Worm (Caenorhabditis elegans) whole organism, young adult: ENCODE results near the gene srm-4.

Source experiments
- B0336.3 ChIP-seq: fragments of 200-800 bp; sonication (Bioruptor generic); IDR thresholded peaks from 2 replicates; pipeline ENCODE4 v1.3.6; 2022; ENCODE audit warnings: missing genetic modification characterization, missing compliant biosample characterization
- D2030.7 ChIP-seq: fragments of 200-800 bp; sonication (Bioruptor generic); IDR thresholded peaks from 2 replicates; pipeline ENCODE4 v1.3.6; 2022; ENCODE audit warnings: missing genetic modification reagents, missing genetic modification characterization, missing compliant biosample characterization
- F57A8.1 ChIP-seq: fragments of 200-800 bp; sonication (Bioruptor generic); optimal IDR thresholded peaks from 2 replicates; lab custom pipeline; 2018; ENCODE audit warnings: mild to moderate bottlenecking, missing genetic modification characterization, moderate library complexity, missing compliant biosample characterization
- T26A5.8 ChIP-seq: sonication (generic microtip); optimal IDR thresholded peaks from 2 replicates; lab custom pipeline; 2016; ENCODE audit warnings: missing genetic modification characterization, missing compliant biosample characterization
- Y56A3A.18 ChIP-seq: fragments of 200-800 bp; sonication (Bioruptor generic); IDR thresholded peaks from 2 replicates; pipeline ENCODE4 v1.3.6; 2022; ENCODE audit warnings: missing genetic modification reagents, missing genetic modification characterization, missing compliant biosample characterization
- Y67H2A.10 ChIP-seq: fragments of 200-800 bp; sonication (Bioruptor generic); conservative IDR thresholded peaks from 2 replicates; pipeline ENCODE4 v1.3.6; 2022; ENCODE audit warnings: missing genetic modification reagents, missing genetic modification characterization, missing compliant biosample characterization
- Y79H2A.3 ChIP-seq: fragments of 200-800 bp; sonication (Bioruptor generic); conservative IDR thresholded peaks from 2 replicates; pipeline ENCODE4 v1.3.6; 2022; ENCODE audit warnings: missing genetic modification reagents, missing genetic modification characterization, missing compliant biosample characterization
- athp-1 ChIP-seq: sonication (generic microtip); optimal IDR thresholded peaks from 2 replicates; lab custom pipeline; 2017; ENCODE audit warnings: mild to moderate bottlenecking, missing genetic modification characterization, missing compliant biosample characterization
- attf-5 ChIP-seq: fragments of 200-800 bp; sonication (Bioruptor generic); optimal IDR thresholded peaks from 2 replicates; lab custom pipeline; 2018; ENCODE audit warnings: mild to moderate bottlenecking, missing genetic modification characterization, missing compliant biosample characterization
- cebp-1 ChIP-seq, 2 experiments: fragments of 200-800 bp in 1 of 2; sonication (Bioruptor generic) in 1 of 2; sonication (generic microtip) in 1 of 2; IDR thresholded peaks in 1 of 2; optimal IDR thresholded peaks in 1 of 2; 2 replicates each; pipeline versions ENCODE4 v1.3.6 to Lab custom; 2017 to 2022; ENCODE audit warnings: missing compliant biosample characterization in 2 of 2, missing genetic modification characterization in 2 of 2, mild to moderate bottlenecking in 1 of 2, missing genetic modification reagents in 1 of 2, moderate library complexity in 1 of 2
- ceh-79 ChIP-seq: sonication (generic microtip); optimal IDR thresholded peaks from 2 replicates; lab custom pipeline; 2017; ENCODE audit warnings: mild to moderate bottlenecking, missing genetic modification characterization, missing compliant biosample characterization
- egl-18 ChIP-seq: fragments of 200-800 bp; sonication (Bioruptor generic); IDR thresholded peaks from 2 replicates; pipeline ENCODE4 v1.3.6; 2022; ENCODE audit warnings: missing genetic modification reagents, missing genetic modification characterization, missing compliant biosample characterization
- egrh-3 ChIP-seq: fragments of 200-800 bp; sonication (Bioruptor generic); IDR thresholded peaks from 2 replicates; pipeline ENCODE4 v1.3.6; 2022; ENCODE audit warnings: missing genetic modification reagents, missing genetic modification characterization, missing compliant biosample characterization
- gei-17 ChIP-seq: fragments of 200-800 bp; sonication (Bioruptor generic); optimal IDR thresholded peaks from 2 replicates; lab custom pipeline; 2018; ENCODE audit warnings: mild to moderate bottlenecking, missing genetic modification characterization, missing compliant biosample characterization
- hmg-1.2 ChIP-seq: fragments of 200-800 bp; sonication (Bioruptor generic); IDR thresholded peaks from 2 replicates; pipeline ENCODE4 v1.3.6; 2022; ENCODE audit warnings: missing genetic modification reagents, missing genetic modification characterization, missing compliant biosample characterization
- hmg-20 ChIP-seq: fragments of 200-800 bp; sonication (Bioruptor generic); IDR thresholded peaks from 2 replicates; pipeline ENCODE4 v1.3.6; 2022; ENCODE audit warnings: missing genetic modification reagents, missing genetic modification characterization, missing compliant biosample characterization
- lag-1 ChIP-seq: fragments of 200-800 bp; sonication (Bioruptor generic); IDR thresholded peaks from 2 replicates; pipeline ENCODE4 v1.3.6; 2022; ENCODE audit warnings: missing genetic modification reagents, missing genetic modification characterization, missing compliant biosample characterization
- lsy-27 ChIP-seq: sonication (generic microtip); optimal IDR thresholded peaks from 2 replicates; lab custom pipeline; 2017; ENCODE audit warnings: missing genetic modification characterization, mild to moderate bottlenecking, missing compliant biosample characterization, antibody characterized with exemption, missing genotype, borderline replicate concordance; ENCODE audit not compliant: insufficient read depth
- madf-8 ChIP-seq: fragments of 200-800 bp; sonication (Bioruptor generic); conservative IDR thresholded peaks from 2 replicates; pipeline ENCODE4 v1.3.6; 2022; ENCODE audit warnings: missing genetic modification reagents, missing genetic modification characterization, missing compliant biosample characterization
- nfyb-1 ChIP-seq: fragments of 200-800 bp; sonication (Bioruptor generic); IDR thresholded peaks from 2 replicates; pipeline ENCODE4 v1.3.6; 2022; ENCODE audit warnings: missing genetic modification reagents, missing genetic modification characterization, missing compliant biosample characterization
- nhr-80 ChIP-seq: sonication (generic microtip); optimal IDR thresholded peaks from 2 replicates; lab custom pipeline; 2016; ENCODE audit warnings: missing genetic modification characterization, missing compliant biosample characterization
- pbrm-1 ChIP-seq: fragments of 200-800 bp; sonication (Bioruptor generic); IDR thresholded peaks from 2 replicates; pipeline ENCODE4 v1.3.6; 2022; ENCODE audit warnings: missing genetic modification reagents, missing genetic modification characterization, missing compliant biosample characterization
- snpc-1.1 ChIP-seq: sonication (generic microtip); optimal IDR thresholded peaks from 2 replicates; lab custom pipeline; 2017; ENCODE audit warnings: missing genetic modification characterization, mild to moderate bottlenecking, missing compliant biosample characterization, antibody characterized with exemption, moderate library complexity, missing genotype, missing genetic modification reagents; ENCODE audit not compliant: insufficient read depth
- tbp1 ChIP-seq: fragments of 200-800 bp; sonication (Bioruptor generic); optimal IDR thresholded peaks from 2 replicates; lab custom pipeline; 2018; ENCODE audit warnings: mild to moderate bottlenecking, missing genetic modification characterization, missing compliant biosample characterization
- zfh-2 ChIP-seq: fragments of 200-800 bp; sonication (Bioruptor generic); conservative IDR thresholded peaks from 2 replicates; pipeline ENCODE4 v1.3.6; 2022; ENCODE audit warnings: missing genetic modification reagents, missing genetic modification characterization, missing compliant biosample characterization
- ztf-26 ChIP-seq: sonication (generic microtip); optimal IDR thresholded peaks from 2 replicates; lab custom pipeline; 2017; ENCODE audit warnings: missing genetic modification characterization, missing compliant biosample characterization
- ztf-28 ChIP-seq: fragments of 200-800 bp; sonication (Bioruptor generic); IDR thresholded peaks from 2 replicates; pipeline ENCODE4 v1.3.6; 2022; ENCODE audit warnings: missing genetic modification reagents, missing genetic modification characterization, missing compliant biosample characterization

Gene srm-4

ce11 chrV:14319101-14319781, 14.0 kb upstream of the srm-4 start, which contains the start of gene F47B8.13:
Gene F47B8.13, minus strand, starts transcription at chrV:14319731.
- TF ChIP-seq hmg-20 (no peak), snpc-1.1 (no peak), ztf-28 (GFP tag; lab: Robert Waterston, UW) (peak; percentile 4; the same call in 1 of the 2 replicates), ceh-79 (tag; lab: Kevin White, UChicago) (peak; percentile 8), nhr-80 (no peak), egrh-3 (GFP tag; lab: Robert Waterston, UW) (peak; percentile 95), zfh-2 (GFP tag; lab: Robert Waterston, UW) (peak; percentile 95)

- TF ChIP-seq Y79H2A.3 (no peak), lag-1 (GFP tag; lab: Robert Waterston, UW) (no peak), ztf-26 (no peak), madf-8 (GFP tag; lab: Robert Waterston, UW) (no peak), Y56A3A.18 (GFP tag; lab: Robert Waterston, UW) (no peak), Y67H2A.10 (GFP tag; lab: Robert Waterston, UW) (no peak)
- TF ChIP-seq, all 124 proteins: peak for 0
These were observed 13.0 kb upstream of the srm-4 start, which contains the start of gene F47B8.14 for ce11 chrV:14320246-14320645. Gene F47B8.14, plus strand, starts transcription at chrV:14320546.

- TF ChIP-seq cebp-1 (GFP tag; IDR thresholded peaks at IDR 0.05; lab: Robert Waterston, UW) (no peak), cebp-1 (tag; optimal IDR thresholded peaks at IDR 0.05; lab: Kevin White, UChicago) (peak; percentile 26), nfyb-1 (GFP tag; lab: Robert Waterston, UW) (0 out of 2 replicates have a peak, but pooled peaks have one; percentile 30), athp-1 (tag; lab: Kevin White, UChicago) (peak; percentile 15), B0336.3 (peak; percentile 31; the same call in 1 of the 2 replicates), D2030.7 (no peak), T26A5.8 (tag; lab: Kevin White, UChicago) (no peak), F57A8.1 (GFP tag; lab: Kevin White, UChicago) (peak; percentile 31), egrh-3 (GFP tag; lab: Robert Waterston, UW) (peak; percentile 98), ztf-28 (GFP tag; lab: Robert Waterston, UW) (no peak), attf-5 (GFP tag; lab: Kevin White, UChicago) (peak; percentile 23), gei-17 (GFP tag; lab: Kevin White, UChicago) (no peak), zfh-2 (GFP tag; lab: Robert Waterston, UW) (peak; percentile 95), tbp1 (GFP tag; lab: Kevin White, UChicago) (no peak), pbrm-1 (GFP tag; lab: Robert Waterston, UW) (0 out of 2 replicates have a peak, but pooled peaks have one; percentile 14), egl-18 (GFP tag; lab: Robert Waterston, UW) (no peak)
These were observed 12.4 kb upstream of the srm-4 start for ce11 chrV:14320730-14321319.

- TF ChIP-seq hmg-1.2 (GFP tag; lab: Robert Waterston, UW) (peak; percentile 75; the same call in 1 of the 2 replicates), lsy-27 (tag; lab: Kevin White, UChicago) (no peak), cebp-1 (GFP tag; IDR thresholded peaks at IDR 0.05; lab: Robert Waterston, UW) (no peak), cebp-1 (tag; optimal IDR thresholded peaks at IDR 0.05; lab: Kevin White, UChicago) (peak; percentile 70)
These were observed 10.5 kb upstream of the srm-4 start, which contains the start of gene F47B8.3 for ce11 chrV:14322743-14323142. Gene F47B8.3, minus strand, starts transcription at chrV:14323003.
